Worm (Caenorhabditis elegans) whole organism, young adult: Measurements from ENCODE around the gene B0464.6.

Experiments
- B0336.3 ChIP-seq: fragments of 200-800 bp; sonication (Bioruptor generic); IDR thresholded peaks from 2 replicates; pipeline ENCODE4 v1.3.6; 2022; ENCODE audit warnings: missing genetic modification characterization, missing compliant biosample characterization
- F23B12.7 ChIP-seq: sonication (generic microtip); optimal IDR thresholded peaks from 2 replicates; lab custom pipeline; 2017; ENCODE audit warnings: missing genetic modification characterization, mild to moderate bottlenecking, missing compliant biosample characterization, antibody characterized with exemption, moderate library complexity; ENCODE audit not compliant: insufficient read depth
- F39B2.1 ChIP-seq: fragments of 200-800 bp; sonication (Bioruptor generic); IDR thresholded peaks from 2 replicates; pipeline ENCODE4 v1.3.6; 2022; ENCODE audit warnings: missing genetic modification reagents, missing genetic modification characterization, missing compliant biosample characterization
- F49E8.2 ChIP-seq: sonication (generic microtip); optimal IDR thresholded peaks from 3 replicates; lab custom pipeline; 2017; ENCODE audit warnings: missing genetic modification characterization, mild to moderate bottlenecking, missing compliant biosample characterization, antibody characterized with exemption, moderate library complexity; ENCODE audit not compliant: insufficient read depth
- F52B5.7 ChIP-seq: sonication (generic microtip); optimal IDR thresholded peaks from 2 replicates; lab custom pipeline; 2016; ENCODE audit warnings: mild to moderate bottlenecking, missing genetic modification characterization, missing compliant biosample characterization
- F55B11.4 ChIP-seq: sonication (generic microtip); optimal IDR thresholded peaks from 2 replicates; lab custom pipeline; 2016; ENCODE audit warnings: missing compliant biosample characterization, missing genetic modification characterization, borderline replicate concordance; ENCODE audit not compliant: insufficient read depth
- F57A8.1 ChIP-seq: fragments of 200-800 bp; sonication (Bioruptor generic); optimal IDR thresholded peaks from 2 replicates; lab custom pipeline; 2018; ENCODE audit warnings: mild to moderate bottlenecking, missing genetic modification characterization, moderate library complexity, missing compliant biosample characterization
- F57C9.4 ChIP-seq: sonication (generic microtip); optimal IDR thresholded peaks from 2 replicates; lab custom pipeline; 2017; ENCODE audit warnings: mild to moderate bottlenecking, missing genetic modification characterization, missing compliant biosample characterization
- T26A5.8 ChIP-seq: sonication (generic microtip); optimal IDR thresholded peaks from 2 replicates; lab custom pipeline; 2016; ENCODE audit warnings: missing genetic modification characterization, missing compliant biosample characterization
- Y56A3A.18 ChIP-seq: fragments of 200-800 bp; sonication (Bioruptor generic); IDR thresholded peaks from 2 replicates; pipeline ENCODE4 v1.3.6; 2022; ENCODE audit warnings: missing genetic modification reagents, missing genetic modification characterization, missing compliant biosample characterization
- Y79H2A.3 ChIP-seq: fragments of 200-800 bp; sonication (Bioruptor generic); conservative IDR thresholded peaks from 2 replicates; pipeline ENCODE4 v1.3.6; 2022; ENCODE audit warnings: missing genetic modification reagents, missing genetic modification characterization, missing compliant biosample characterization
- atf-7 ChIP-seq: sonication (generic microtip); optimal IDR thresholded peaks from 2 replicates; lab custom pipeline; 2017; ENCODE audit warnings: mild to moderate bottlenecking, missing genetic modification characterization, missing compliant biosample characterization
- athp-1 ChIP-seq: sonication (generic microtip); optimal IDR thresholded peaks from 2 replicates; lab custom pipeline; 2017; ENCODE audit warnings: mild to moderate bottlenecking, missing genetic modification characterization, missing compliant biosample characterization
- attf-3 ChIP-seq: fragments of 200-800 bp; sonication (Bioruptor generic); conservative IDR thresholded peaks from 2 replicates; pipeline ENCODE4 v1.3.6; 2022; ENCODE audit warnings: missing genetic modification reagents, missing genetic modification characterization, missing compliant biosample characterization
- ccch-3 ChIP-seq: fragments of 200-800 bp; sonication (Bioruptor generic); optimal IDR thresholded peaks from 2 replicates; lab custom pipeline; 2018; ENCODE audit warnings: mild to moderate bottlenecking, missing genetic modification characterization, missing compliant biosample characterization
- cebp-1 ChIP-seq, 2 experiments: fragments of 200-800 bp in 1 of 2; sonication (Bioruptor generic) in 1 of 2; sonication (generic microtip) in 1 of 2; IDR thresholded peaks in 1 of 2; optimal IDR thresholded peaks in 1 of 2; 2 replicates each; pipeline versions ENCODE4 v1.3.6 to Lab custom; 2017 to 2022; ENCODE audit warnings: missing compliant biosample characterization in 2 of 2, missing genetic modification characterization in 2 of 2, mild to moderate bottlenecking in 1 of 2, missing genetic modification reagents in 1 of 2, moderate library complexity in 1 of 2
- ceh-91 ChIP-seq: fragments of 200-800 bp; sonication (Bioruptor generic); IDR thresholded peaks from 2 replicates; pipeline ENCODE4 v1.3.6; 2022; ENCODE audit warnings: missing genetic modification reagents, missing genetic modification characterization, missing compliant biosample characterization
- chd-7 ChIP-seq: sonication (generic microtip); optimal IDR thresholded peaks from 2 replicates; lab custom pipeline; 2016; ENCODE audit warnings: mild to moderate bottlenecking, missing genetic modification characterization, moderate library complexity, missing compliant biosample characterization
- egl-18 ChIP-seq: fragments of 200-800 bp; sonication (Bioruptor generic); IDR thresholded peaks from 2 replicates; pipeline ENCODE4 v1.3.6; 2022; ENCODE audit warnings: missing genetic modification reagents, missing genetic modification characterization, missing compliant biosample characterization
- egl-44 ChIP-seq: fragments of 200-800 bp; sonication (Bioruptor generic); IDR thresholded peaks from 2 replicates; pipeline ENCODE4 v1.3.6; 2022; ENCODE audit warnings: missing genetic modification reagents, missing genetic modification characterization, missing compliant biosample characterization
- egrh-3 ChIP-seq: fragments of 200-800 bp; sonication (Bioruptor generic); IDR thresholded peaks from 2 replicates; pipeline ENCODE4 v1.3.6; 2022; ENCODE audit warnings: missing genetic modification reagents, missing genetic modification characterization, missing compliant biosample characterization
- fkh-3 ChIP-seq: sonication (generic microtip); optimal IDR thresholded peaks from 2 replicates; lab custom pipeline; 2016; ENCODE audit warnings: mild to moderate bottlenecking, missing genetic modification characterization, missing compliant biosample characterization
- him-1 ChIP-seq: sonication (generic microtip); optimal IDR thresholded peaks from 2 replicates; lab custom pipeline; 2016; ENCODE audit warnings: missing genotype, missing genetic modification reagents, missing genetic modification characterization, missing compliant biosample characterization
- hlh-26 ChIP-seq: fragments of 200-800 bp; sonication (Bioruptor generic); conservative IDR thresholded peaks from 2 replicates; pipeline ENCODE4 v1.3.6; 2022; ENCODE audit warnings: missing genetic modification reagents, missing genetic modification characterization, missing compliant biosample characterization
- lin-35 ChIP-seq, 3 experiments: fragments of 150-350 bp in 2 of 3; sonication (generic microtip) in 1 of 3; optimal IDR thresholded peaks; 2 replicates each; lab custom pipeline; 2014 to 2018; ENCODE audit warnings: missing biosample characterization in 3 of 3, missing genetic modification characterization in 3 of 3, missing genetic modification reagents in 3 of 3
- lin-54 ChIP-seq: fragments of 200-800 bp; sonication (Bioruptor generic); optimal IDR thresholded peaks from 2 replicates; lab custom pipeline; 2018; ENCODE audit warnings: mild to moderate bottlenecking, missing genetic modification characterization, missing compliant biosample characterization
- madf-10 ChIP-seq: sonication (generic microtip); optimal IDR thresholded peaks from 2 replicates; lab custom pipeline; 2016; ENCODE audit warnings: mild to moderate bottlenecking, missing genetic modification characterization, missing compliant biosample characterization
- madf-3 ChIP-seq: fragments of 200-800 bp; sonication (Bioruptor generic); IDR thresholded peaks from 2 replicates; pipeline ENCODE4 v1.3.6; 2022; ENCODE audit warnings: missing genetic modification reagents, missing genetic modification characterization, missing compliant biosample characterization
- madf-8 ChIP-seq: fragments of 200-800 bp; sonication (Bioruptor generic); conservative IDR thresholded peaks from 2 replicates; pipeline ENCODE4 v1.3.6; 2022; ENCODE audit warnings: missing genetic modification reagents, missing genetic modification characterization, missing compliant biosample characterization
- mcd-1 ChIP-seq: fragments of 200-800 bp; sonication (Bioruptor generic); IDR thresholded peaks from 2 replicates; pipeline ENCODE4 v1.3.6; 2022; ENCODE audit warnings: missing genetic modification reagents, missing genetic modification characterization, missing compliant biosample characterization
- mes-4 ChIP-seq: sonication (generic microtip); optimal IDR thresholded peaks from 2 replicates; lab custom pipeline; 2016; ENCODE audit warnings: missing genotype, missing genetic modification characterization, missing compliant biosample characterization
- mxl-1 ChIP-seq: sonication (generic microtip); optimal IDR thresholded peaks from 2 replicates; lab custom pipeline; 2016; ENCODE audit warnings: missing genetic modification characterization, missing compliant biosample characterization
- nfya-1 ChIP-seq: sonication (generic microtip); optimal IDR thresholded peaks from 2 replicates; lab custom pipeline; 2017; ENCODE audit warnings: antibody characterized with exemption, missing compliant biosample characterization, missing genetic modification characterization, borderline replicate concordance; ENCODE audit not compliant: insufficient read depth
- nhr-179 ChIP-seq: sonication (generic microtip); optimal IDR thresholded peaks from 2 replicates; lab custom pipeline; 2016; ENCODE audit warnings: mild to moderate bottlenecking, missing genetic modification characterization, missing compliant biosample characterization
- nhr-27 ChIP-seq: fragments of 200-800 bp; sonication (Bioruptor generic); optimal IDR thresholded peaks from 2 replicates; lab custom pipeline; 2018; ENCODE audit warnings: mild to moderate bottlenecking, missing genetic modification characterization, moderate library complexity, missing compliant biosample characterization
- pbrm-1 ChIP-seq: fragments of 200-800 bp; sonication (Bioruptor generic); IDR thresholded peaks from 2 replicates; pipeline ENCODE4 v1.3.6; 2022; ENCODE audit warnings: missing genetic modification reagents, missing genetic modification characterization, missing compliant biosample characterization
- pha-4 ChIP-seq: fragments of 150-350 bp; sonication (generic microtip); optimal IDR thresholded peaks from 2 replicates; lab custom pipeline; 2014; ENCODE audit warnings: missing biosample characterization, missing genetic modification reagents, missing genetic modification characterization
- rec-8 ChIP-seq, 2 experiments: sonication (generic microtip); optimal IDR thresholded peaks; 2 replicates each; lab custom pipeline; 2016; ENCODE audit warnings: mild to moderate bottlenecking in 2 of 2, missing genetic modification characterization in 2 of 2, missing genetic modification reagents in 2 of 2, missing genotype in 2 of 2, missing biosample characterization in 1 of 2, missing compliant biosample characterization in 1 of 2, moderate library complexity in 1 of 2
- sdz-38 ChIP-seq: sonication (generic microtip); optimal IDR thresholded peaks from 2 replicates; lab custom pipeline; 2016; ENCODE audit warnings: missing genotype, missing genetic modification characterization, missing compliant biosample characterization
- sea-2 ChIP-seq: fragments of 200-800 bp; sonication (Bioruptor generic); IDR thresholded peaks from 2 replicates; pipeline ENCODE4 v1.3.6; 2022; ENCODE audit warnings: missing genetic modification characterization, missing compliant biosample characterization
- snpc-3.4 ChIP-seq: sonication (generic microtip); optimal IDR thresholded peaks from 2 replicates; lab custom pipeline; 2017; ENCODE audit warnings: missing genetic modification characterization, mild to moderate bottlenecking, missing compliant biosample characterization, antibody characterized with exemption, moderate library complexity, missing genotype, missing genetic modification reagents
- tbp1 ChIP-seq: fragments of 200-800 bp; sonication (Bioruptor generic); optimal IDR thresholded peaks from 2 replicates; lab custom pipeline; 2018; ENCODE audit warnings: mild to moderate bottlenecking, missing genetic modification characterization, missing compliant biosample characterization
- unc-130 ChIP-seq: sonication (generic microtip); optimal IDR thresholded peaks from 2 replicates; lab custom pipeline; 2016; ENCODE audit warnings: missing genetic modification reagents, missing genetic modification characterization, missing compliant biosample characterization
- zfh-2 ChIP-seq: fragments of 200-800 bp; sonication (Bioruptor generic); conservative IDR thresholded peaks from 2 replicates; pipeline ENCODE4 v1.3.6; 2022; ENCODE audit warnings: missing genetic modification reagents, missing genetic modification characterization, missing compliant biosample characterization
- ztf-26 ChIP-seq: sonication (generic microtip); optimal IDR thresholded peaks from 2 replicates; lab custom pipeline; 2017; ENCODE audit warnings: missing genetic modification characterization, missing compliant biosample characterization
- ztf-28 ChIP-seq: fragments of 200-800 bp; sonication (Bioruptor generic); IDR thresholded peaks from 2 replicates; pipeline ENCODE4 v1.3.6; 2022; ENCODE audit warnings: missing genetic modification reagents, missing genetic modification characterization, missing compliant biosample characterization

The B0464.6 gene

DNA sequence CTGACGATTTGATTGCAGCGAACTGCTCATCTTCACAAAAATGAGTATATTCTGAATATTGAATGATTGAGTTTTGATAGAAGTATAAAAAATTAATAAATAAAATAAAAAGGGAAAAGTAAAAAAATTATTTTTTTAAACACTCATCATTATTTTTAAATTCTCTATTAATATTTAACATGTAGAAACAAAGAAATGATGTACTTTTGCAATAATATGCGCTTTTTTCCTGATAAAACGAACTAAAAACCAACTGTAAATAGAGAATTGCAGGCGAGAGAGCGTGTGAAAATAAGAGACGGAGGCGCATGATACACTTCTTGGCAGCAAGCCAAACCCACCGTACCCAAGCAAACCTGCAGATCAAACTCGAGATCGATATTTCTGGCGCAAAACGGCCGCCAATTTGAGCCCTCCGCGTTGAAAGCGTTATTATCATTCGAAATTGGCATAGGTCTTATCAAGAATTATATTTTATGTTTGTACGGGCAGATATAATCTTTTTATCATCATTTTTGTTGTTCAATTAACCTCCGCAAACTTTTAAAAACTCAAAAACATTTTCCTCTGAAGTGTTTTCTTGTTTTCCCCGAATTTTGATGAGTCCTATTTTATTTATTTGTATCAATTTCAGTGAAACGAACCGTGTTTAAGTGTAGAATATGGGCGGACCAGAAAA lies 9.6 kb downstream of the B0464.6 start, which contains the start of the genes rheb-1 and spk-1 (continued):
- TF ChIP-seq ztf-28 (GFP tag; lab: Robert Waterston, UW) (0 out of 2 replicates have a peak, but pooled peaks have one; percentile 45), pbrm-1 (GFP tag; lab: Robert Waterston, UW) (peak; percentile 94), snpc-3.4 (peak; percentile 82), egl-18 (GFP tag; lab: Robert Waterston, UW) (no peak), cebp-1 (GFP tag; IDR thresholded peaks at IDR 0.05; lab: Robert Waterston, UW) (peak; percentile 77), cebp-1 (tag; optimal IDR thresholded peaks at IDR 0.05; lab: Kevin White, UChicago) (peak; percentile 86), ztf-26 (tag; lab: Kevin White, UChicago) (peak; percentile 60), madf-3 (peak; percentile 81; the same call in 1 of the 2 replicates), ceh-91 (peak; percentile 76), F49E8.2 (tag; lab: Kevin White, UChicago) (peak; percentile 77), B0336.3 (GFP tag; lab: Robert Waterston, UW) (peak; percentile 87), Y79H2A.3 (0 out of 2 replicates have a peak, but pooled peaks have one; percentile 33), T26A5.8 (no peak), him-1 (tag; lab: Kevin White, UChicago) (no peak), attf-3 (GFP tag; lab: Robert Waterston, UW) (0 out of 2 replicates have a peak, but pooled peaks have one; percentile 40), hlh-26 (GFP tag; lab: Robert Waterston, UW) (no peak), F57C9.4 (tag; lab: Kevin White, UChicago) (no peak), sdz-38 (tag; lab: Kevin White, UChicago) (no peak), fkh-3 (tag; lab: Kevin White, UChicago) (no peak), madf-8 (GFP tag; lab: Robert Waterston, UW) (peak; percentile 56; the same call in 1 of the 2 replicates), ccch-3 (no peak), nhr-27 (tag; lab: Kevin White, UChicago) (no peak), pha-4 (tag; lab: Kevin White, UChicago) (peak; percentile 33), zfh-2 (peak; percentile 79), chd-7 (tag; lab: Kevin White, UChicago) (peak; percentile 75), egl-44 (peak; percentile 65; the same call in 1 of the 2 replicates), atf-7 (tag; lab: Kevin White, UChicago) (peak; percentile 83), egrh-3 (0 out of 2 replicates have a peak, but pooled peaks have one; percentile 18), lin-54 (peak; percentile 84), unc-130 (GFP tag; lab: Kevin White, UChicago) (peak; percentile 30), lin-35 (GFP tag; optimal IDR thresholded peaks at IDR 0.05; lab: Kevin White, UChicago) (peak in 1 of 3 experiments; percentile 58), mcd-1 (peak; percentile 89), nfya-1 (tag; lab: Kevin White, UChicago) (no peak), sea-2 (GFP tag; lab: Robert Waterston, UW) (no peak), tbp1 (peak; percentile 70), mes-4 (tag; lab: Kevin White, UChicago) (no peak), mxl-1 (tag; lab: Kevin White, UChicago) (no peak), F52B5.7 (tag; lab: Kevin White, UChicago) (peak; percentile 38), F55B11.4 (tag; lab: Kevin White, UChicago) (no peak), rec-8 (tag; optimal IDR thresholded peaks at IDR 0.05; lab: Kevin White, UChicago) (no peak), nhr-179 (no peak), Y56A3A.18 (GFP tag; lab: Robert Waterston, UW) (no peak), F39B2.1 (GFP tag; lab: Robert Waterston, UW) (no peak), F57A8.1 (GFP tag; lab: Kevin White, UChicago) (no peak), madf-10 (peak; percentile 84), athp-1 (peak; percentile 86), F23B12.7 (tag; lab: Kevin White, UChicago) (peak; percentile 82)
